Worm (Caenorhabditis elegans): ENCODE results near the gene cbp-2.

- TF ChIP-seq ceh-28 (tag; optimal IDR thresholded peaks at IDR 0.05) (no peak), skn-1 (tag; optimal IDR thresholded peaks at IDR 0.05) (no peak), fos-1 (tag; optimal IDR thresholded peaks at IDR 0.05) (no peak), aly-2 (tag; optimal IDR thresholded peaks at IDR 0.05) (no peak), ama-1 (optimal IDR thresholded peaks at IDR 0.05) (no peak), elt-3 (tag; optimal IDR thresholded peaks at IDR 0.05) (no peak), ceh-16 (tag; optimal IDR thresholded peaks at IDR 0.05) (no peak), lin-39 (tag; optimal IDR thresholded peaks at IDR 0.05) (no peak), ztf-11 (tag; optimal IDR thresholded peaks at IDR 0.05) (no peak), nhr-11 (tag; optimal IDR thresholded peaks at IDR 0.05) (no peak), pqm-1 (tag; optimal IDR thresholded peaks at IDR 0.05) (no peak), nhr-43 (tag; optimal IDR thresholded peaks at IDR 0.05; ENCODE audit: poor library complexity, severe bottlenecking) (no peak)
Observed at ce11 chrIII:9892855-9893254, 30.1 kb upstream of the cbp-2 start, which contains the start of gene mam-7.

Measured in whole organism, L3 larva.